Worm (Caenorhabditis elegans) whole organism, late embryonic: ENCODE measurements around the gene Y51H7C.3.

Source experiments
- ceh-18 ChIP-seq: sonication (generic microtip); optimal IDR thresholded peaks from 2 replicates; lab custom pipeline; 2016; ENCODE audit warnings: missing genetic modification characterization, missing compliant biosample characterization
- ceh-45 ChIP-seq: fragments of 200-800 bp; sonication (Bioruptor generic); IDR thresholded peaks from 2 replicates; pipeline ENCODE4 v1.3.6; 2022; ENCODE audit warnings: missing genetic modification reagents, missing genetic modification characterization, missing compliant biosample characterization
- dmd-4 ChIP-seq: sonication (generic microtip); optimal IDR thresholded peaks from 2 replicates; lab custom pipeline; 2016; ENCODE audit warnings: borderline replicate concordance, missing genetic modification characterization, missing compliant biosample characterization
- dve-1 ChIP-seq: sonication (generic microtip); optimal IDR thresholded peaks from 2 replicates; lab custom pipeline; 2017; ENCODE audit warnings: antibody characterized with exemption, mild to moderate bottlenecking, missing genetic modification characterization, missing compliant biosample characterization
- ets-4 ChIP-seq: sonication (generic microtip); optimal IDR thresholded peaks from 2 replicates; lab custom pipeline; 2016; ENCODE audit warnings: missing genetic modification characterization, missing compliant biosample characterization
- hlh-15 ChIP-seq: sonication (generic microtip); optimal IDR thresholded peaks from 2 replicates; lab custom pipeline; 2016; ENCODE audit warnings: missing genetic modification characterization, missing compliant biosample characterization
- hlh-30 ChIP-seq: sonication (generic microtip); optimal IDR thresholded peaks from 2 replicates; lab custom pipeline; 2017; ENCODE audit warnings: antibody characterized with exemption, missing genetic modification characterization, missing compliant biosample characterization; ENCODE audit not compliant: insufficient read depth
- lim-6 ChIP-seq: sonication (generic microtip); optimal IDR thresholded peaks from 2 replicates; lab custom pipeline; 2016; ENCODE audit warnings: missing genetic modification characterization, missing compliant biosample characterization
- lin-11 ChIP-seq: fragments of 200-800 bp; sonication (Bioruptor generic); optimal IDR thresholded peaks from 2 replicates; lab custom pipeline; 2018; ENCODE audit warnings: mild to moderate bottlenecking, missing genetic modification characterization, missing compliant biosample characterization
- nfya-1 ChIP-seq: sonication (generic microtip); optimal IDR thresholded peaks from 2 replicates; lab custom pipeline; 2017; ENCODE audit warnings: missing genetic modification characterization, mild to moderate bottlenecking, missing compliant biosample characterization, antibody characterized with exemption, moderate library complexity
- pqm-1 ChIP-seq: sonication (generic microtip); optimal IDR thresholded peaks from 2 replicates; lab custom pipeline; 2016; ENCODE audit warnings: missing genetic modification characterization, missing compliant biosample characterization

- TF ChIP-seq ets-4 (tag; lab: Kevin White, UChicago) (no peak), pqm-1 (tag; lab: Kevin White, UChicago) (no peak), hlh-30 (tag; lab: Kevin White, UChicago) (no peak), ceh-18 (tag; lab: Kevin White, UChicago) (no peak), hlh-15 (tag; lab: Kevin White, UChicago) (no peak), lim-6 (tag; lab: Kevin White, UChicago) (no peak), nfya-1 (tag; lab: Kevin White, UChicago) (no peak), dve-1 (tag; lab: Kevin White, UChicago) (no peak), lin-11 (tag; lab: Kevin White, UChicago) (no peak), ceh-45 (no peak), dmd-4 (no peak)
Measured at ce11 chrII:1403056-1403455, 35.2 kb upstream of the Y51H7C.3 start, which contains the start of the genes Y51H7C.41 and cogc-4.
